Fruit fly (Drosophila melanogaster) whole organism, adult: ENCODE measurements around the gene Stt3B.

Experiments
- CG11617 ChIP-seq: fragments of 200-800 bp; sonication (Bioruptor generic); optimal IDR thresholded peaks from 2 replicates; lab custom pipeline; 2017; ENCODE audit warnings: mild to moderate bottlenecking, missing biosample characterization, missing genetic modification reagents, missing genetic modification characterization
- CG12768 ChIP-seq: fragments of 200-800 bp; sonication (Bioruptor generic); optimal IDR thresholded peaks from 2 replicates; lab custom pipeline; 2017; ENCODE audit warnings: missing biosample characterization, missing genetic modification characterization, mild to moderate bottlenecking, moderate library complexity, missing genetic modification reagents
- CG14711 ChIP-seq: fragments of 200-800 bp; sonication (Bioruptor generic); optimal IDR thresholded peaks from 2 replicates; lab custom pipeline; 2018; ENCODE audit warnings: missing biosample characterization, mild to moderate bottlenecking, missing genetic modification characterization, moderate library complexity
- CG1620 ChIP-seq: fragments of 200-800 bp; sonication (Bioruptor generic); optimal IDR thresholded peaks from 2 replicates; lab custom pipeline; 2016; ENCODE audit warnings: missing biosample characterization, missing genetic modification characterization
- CG33017 ChIP-seq: fragments of 200-800 bp; sonication (Bioruptor generic); optimal IDR thresholded peaks from 2 replicates; lab custom pipeline; 2018; ENCODE audit warnings: missing biosample characterization, mild to moderate bottlenecking, missing genetic modification characterization, moderate library complexity
- CG5204 ChIP-seq: fragments of 200-800 bp; sonication (Bioruptor generic); optimal IDR thresholded peaks from 2 replicates; lab custom pipeline; 2016; ENCODE audit warnings: missing biosample characterization, missing genetic modification characterization
- CG7045 ChIP-seq: fragments of 200-800 bp; sonication (Bioruptor generic); optimal IDR thresholded peaks from 2 replicates; lab custom pipeline; 2017; ENCODE audit warnings: missing biosample characterization, mild to moderate bottlenecking, missing genetic modification characterization
- CG7101 ChIP-seq: fragments of 200-800 bp; sonication (Bioruptor generic); optimal IDR thresholded peaks from 2 replicates; lab custom pipeline; 2018; ENCODE audit warnings: missing biosample characterization, mild to moderate bottlenecking, missing genetic modification characterization, moderate library complexity
- Clk ChIP-seq: fragments of 200-800 bp; sonication (Bioruptor generic); optimal IDR thresholded peaks from 2 replicates; lab custom pipeline; 2017; ENCODE audit warnings: missing biosample characterization, missing genetic modification characterization
- Crg-1 ChIP-seq: fragments of 200-800 bp; sonication (Bioruptor generic); optimal IDR thresholded peaks from 2 replicates; lab custom pipeline; 2016; ENCODE audit warnings: missing biosample characterization, missing genetic modification characterization
- Hr96 ChIP-seq: fragments of 200-800 bp; sonication (Bioruptor generic); optimal IDR thresholded peaks from 2 replicates; lab custom pipeline; 2016; ENCODE audit warnings: missing biosample characterization, missing genetic modification characterization
- Mnt ChIP-seq: fragments of 200-800 bp; sonication (Bioruptor generic); optimal IDR thresholded peaks from 2 replicates; lab custom pipeline; 2016; ENCODE audit warnings: missing biosample characterization, mild to moderate bottlenecking, missing genetic modification characterization
- bab1 ChIP-seq: fragments of 200-800 bp; sonication (Bioruptor generic); optimal IDR thresholded peaks from 3 replicates; lab custom pipeline; 2019; ENCODE audit warnings: missing biosample characterization, mild to moderate bottlenecking, missing genetic modification characterization, moderate library complexity
- cic ChIP-seq: fragments of 200-800 bp; sonication (Bioruptor generic); optimal IDR thresholded peaks from 2 replicates; lab custom pipeline; 2017; ENCODE audit warnings: missing biosample characterization, mild to moderate bottlenecking, missing genetic modification characterization, moderate library complexity
- cnc ChIP-seq, 2 experiments: fragments of >200 bp; optimal IDR thresholded peaks; 2 replicates each; lab custom pipeline; 2017
- kay ChIP-seq: fragments of 200-800 bp; sonication (Bioruptor generic); peaks from one replicate; lab custom pipeline; 2016; ENCODE audit warnings: missing biosample characterization, missing genetic modification characterization, borderline replicate concordance
- ovo ChIP-seq: fragments of 200-800 bp; sonication (Bioruptor generic); optimal IDR thresholded peaks from 2 replicates; lab custom pipeline; 2016; ENCODE audit warnings: missing biosample characterization, missing genetic modification characterization
- pad ChIP-seq: fragments of 200-800 bp; sonication (Bioruptor generic); optimal IDR thresholded peaks from 3 replicates; lab custom pipeline; 2017; ENCODE audit warnings: missing biosample characterization, missing genetic modification characterization, mild to moderate bottlenecking, moderate library complexity, missing genetic modification reagents
- tj ChIP-seq: fragments of 200-800 bp; sonication (Bioruptor generic); optimal IDR thresholded peaks from 3 replicates; lab custom pipeline; 2017; ENCODE audit warnings: missing biosample characterization, mild to moderate bottlenecking, missing genetic modification characterization, moderate library complexity
- toe ChIP-seq: fragments of 200-800 bp; sonication (Bioruptor generic); optimal IDR thresholded peaks from 2 replicates; lab custom pipeline; 2016; ENCODE audit warnings: missing biosample characterization, missing genetic modification characterization

Stt3B gene

dm6 chr3R:25069569-25069968 lies at the start of gene Stt3B, which contains the start of gene CG11839:
Gene Stt3B (minus strand): TSS chr3R:25069637.
Gene CG11839 (plus strand): TSS chr3R:25069927.
- TF ChIP-seq CG11617 (peak; percentile 77), bab1 (GFP tag; lab: Kevin White, UChicago) (peak; percentile 84), CG7101 (tag; lab: Kevin White, UChicago) (peak; percentile 76), CG1620 (GFP tag; lab: Kevin White, UChicago) (peak; percentile 88), Clk (peak; percentile 51), pad (GFP tag; lab: Kevin White, UChicago) (peak; percentile 46), CG14711 (tag; lab: Kevin White, UChicago) (peak; percentile 69), Mnt (GFP tag; lab: Kevin White, UChicago) (peak; percentile 82), toe (peak; percentile 88), cnc (optimal IDR thresholded peaks at IDR 0.05; lab: Kevin White, UChicago) (no peak), CG7045 (GFP tag; lab: Kevin White, UChicago) (peak; percentile 54), kay (no peak), cic (GFP tag; lab: Kevin White, UChicago) (no peak), Crg-1 (GFP tag; lab: Kevin White, UChicago) (peak; percentile 45), CG12768 (GFP tag; lab: Kevin White, UChicago) (peak; percentile 33), Hr96 (no peak), ovo (GFP tag; lab: Kevin White, UChicago) (peak; percentile 45), CG33017 (tag; lab: Kevin White, UChicago) (peak; percentile 48), CG5204 (no peak), tj (GFP tag; lab: Kevin White, UChicago) (peak; percentile 56)

- no peak for TF ChIP-seq tj (GFP tag; lab: Kevin White, UChicago)
- no peak for TF ChIP-seq bab1 (GFP tag; lab: Kevin White, UChicago)
- no peak for TF ChIP-seq Mnt (GFP tag; lab: Kevin White, UChicago)
- no peak for TF ChIP-seq Hr96
- TF ChIP-seq Crg-1 (GFP tag; lab: Kevin White, UChicago), result no peak
Measured at dm6 chr3R:25112466-25112939, 43.1 kb upstream of the Stt3B start, which contains the start of gene Nepl16. Gene Nepl16 (minus strand): TSS chr3R:25112516.

dm6 chr3R:25108932-25109331 lies 39.5 kb upstream of the Stt3B start, which contains the start of gene CG34027:
Gene CG34027 (minus strand): TSS chr3R:25109032.
- no peak for TF ChIP-seq pad (GFP tag; lab: Kevin White, UChicago)
- no peak for TF ChIP-seq CG5204
- no peak for TF ChIP-seq kay
- TF ChIP-seq cic (GFP tag; lab: Kevin White, UChicago), result no peak
- TF ChIP-seq CG14711 (tag; lab: Kevin White, UChicago), result no peak
- no peak for TF ChIP-seq Hr96
- no peak for TF ChIP-seq CG11617
- TF ChIP-seq Mnt (GFP tag; lab: Kevin White, UChicago), result no peak
- no peak for TF ChIP-seq Clk
- no peak for TF ChIP-seq tj (GFP tag; lab: Kevin White, UChicago)
- TF ChIP-seq cnc (optimal IDR thresholded peaks at IDR 0.05; lab: Kevin White, UChicago), result no peak
- no peak for TF ChIP-seq CG33017 (tag; lab: Kevin White, UChicago)
- TF ChIP-seq ovo (GFP tag; lab: Kevin White, UChicago), result no peak
- no peak for TF ChIP-seq CG7045 (GFP tag; lab: Kevin White, UChicago)
- TF ChIP-seq bab1 (GFP tag; lab: Kevin White, UChicago), result no peak
- TF ChIP-seq CG1620 (GFP tag; lab: Kevin White, UChicago), result no peak
- no peak for TF ChIP-seq Crg-1 (GFP tag; lab: Kevin White, UChicago)
- TF ChIP-seq toe, result no peak
- TF ChIP-seq CG12768 (GFP tag; lab: Kevin White, UChicago), result no peak

- TF ChIP-seq CG11617, result no peak
- no peak for TF ChIP-seq CG7045 (GFP tag; lab: Kevin White, UChicago)
- no peak for TF ChIP-seq ovo (GFP tag; lab: Kevin White, UChicago)
- TF ChIP-seq Hr96, result no peak
- TF ChIP-seq cnc (optimal IDR thresholded peaks at IDR 0.05; lab: Kevin White, UChicago), result no peak
- TF ChIP-seq Crg-1 (GFP tag; lab: Kevin White, UChicago), result no peak
- TF ChIP-seq CG12768 (GFP tag; lab: Kevin White, UChicago), result no peak
- TF ChIP-seq pad (GFP tag; lab: Kevin White, UChicago), result no peak
- no peak for TF ChIP-seq CG5204
- TF ChIP-seq tj (GFP tag; lab: Kevin White, UChicago), result no peak
- TF ChIP-seq CG33017 (tag; lab: Kevin White, UChicago), result no peak
- no peak for TF ChIP-seq bab1 (GFP tag; lab: Kevin White, UChicago)
- no peak for TF ChIP-seq cic (GFP tag; lab: Kevin White, UChicago)
- no peak for TF ChIP-seq CG14711 (tag; lab: Kevin White, UChicago)
Measured at dm6 chr3R:25102253-25102652, 32.8 kb upstream of the Stt3B start, which contains the start of gene CG45095. Gene CG45095 (plus strand): TSS chr3R:25102553.

dm6 chr3R:25097486-25097885 lies 28.0 kb upstream of the Stt3B start, which contains the start of the genes CG33095 and CG33096:
Gene CG33095 (plus strand): TSS chr3R:25097672.
Gene CG33096 (plus strand): TSS chr3R:25097672.
- TF ChIP-seq CG7045 (GFP tag; lab: Kevin White, UChicago), result no peak
- peak; percentile 21 for TF ChIP-seq CG1620 (GFP tag; lab: Kevin White, UChicago)

dm6 chr3R:25094639-25095038 lies 25.2 kb upstream of the Stt3B start, which contains the start of gene fd96Cb:
Gene fd96Cb (plus strand): TSS chr3R:25095012.
- TF ChIP-seq Crg-1 (GFP tag; lab: Kevin White, UChicago) (no peak), CG7101 (tag; lab: Kevin White, UChicago) (no peak), CG14711 (tag; lab: Kevin White, UChicago) (no peak), bab1 (GFP tag; lab: Kevin White, UChicago) (no peak), kay (no peak), CG5204 (no peak), pad (GFP tag; lab: Kevin White, UChicago) (no peak), tj (GFP tag; lab: Kevin White, UChicago) (no peak), CG33017 (tag; lab: Kevin White, UChicago) (no peak), CG7045 (GFP tag; lab: Kevin White, UChicago) (no peak), cnc (optimal IDR thresholded peaks at IDR 0.05; lab: Kevin White, UChicago) (no peak), Clk (no peak), ovo (GFP tag; lab: Kevin White, UChicago) (no peak)
